Worm (Caenorhabditis elegans): ENCODE data around the gene ZK1240.5.

ce11 chrII:2292549-2292948, 25.2 kb downstream of the ZK1240.5 start:
- TF ChIP-seq aly-2 (tag; optimal IDR thresholded peaks at IDR 0.05): no peak
- no peak for TF ChIP-seq nhr-11 (tag; optimal IDR thresholded peaks at IDR 0.05)
- TF ChIP-seq nhr-12 (tag; optimal IDR thresholded peaks at IDR 0.05): no peak

Data from whole organism, L3 larva.